Worm (Caenorhabditis elegans): ENCODE data around the gene F35H12.1.

- TF ChIP-seq him-1 (tag; optimal IDR thresholded peaks at IDR 0.05) (peak; percentile 13), dao-5 (tag; optimal IDR thresholded peaks at IDR 0.05) (no peak)
Observed at ce11 chrX:910337-910736, 23.3 kb upstream of the F35H12.1 start.
